Worm (Caenorhabditis elegans) whole organism, L4/young adult: Measurements from ENCODE around the gene T24F1.7.

ENCODE experiments used
- W03F9.2 ChIP-seq: fragments of 150-350 bp; optimal IDR thresholded peaks from 2 replicates; lab custom pipeline; 2014; ENCODE audit warnings: missing biosample characterization, missing genetic modification characterization
- dao-5 ChIP-seq: sonication (generic microtip); optimal IDR thresholded peaks from 2 replicates; lab custom pipeline; 2016; ENCODE audit warnings: missing genotype, missing genetic modification characterization, moderate library complexity, missing compliant biosample characterization
- him-1 ChIP-seq: sonication (generic microtip); optimal IDR thresholded peaks from 2 replicates; lab custom pipeline; 2016; ENCODE audit warnings: missing genotype, missing genetic modification reagents, missing genetic modification characterization, missing compliant biosample characterization

T24F1.7 gene

ce11 chrII:11351599-11351998 is 39.3 kb downstream of the T24F1.7 start, which contains the start of gene clh-2:
Gene clh-2 (plus strand): TSS chrII:11351899.
- TF ChIP-seq dao-5 (tag; lab: Kevin White, UChicago) = no peak
- no peak for TF ChIP-seq him-1
- TF ChIP-seq W03F9.2 (tag; lab: Kevin White, UChicago) = no peak

- TF ChIP-seq him-1 (no peak), dao-5 (tag; lab: Kevin White, UChicago) (no peak), W03F9.2 (tag; lab: Kevin White, UChicago) (no peak)
Measured at ce11 chrII:11353471-11353870, 41.1 kb downstream of the T24F1.7 start.

DNA sequence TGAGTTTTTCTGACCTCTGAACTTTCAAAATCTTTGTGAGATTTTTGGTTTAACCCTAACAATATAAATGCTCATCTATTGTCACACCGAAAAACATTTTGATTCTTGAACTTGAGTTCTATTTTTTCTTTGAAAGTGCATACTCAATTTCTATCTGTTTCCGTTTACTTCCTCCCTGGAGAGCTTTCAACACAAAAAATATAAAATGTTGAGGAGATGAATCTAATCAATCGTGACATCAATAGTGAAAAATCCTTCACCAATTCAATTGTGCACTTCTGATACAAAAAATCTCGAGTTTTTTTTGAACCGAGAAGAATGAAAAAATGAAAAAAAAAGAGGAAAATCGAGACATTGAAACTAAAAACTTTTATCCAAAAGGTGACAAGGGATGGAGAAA is 49.4 kb downstream of the T24F1.7 start:
- TF ChIP-seq him-1 (no peak), dao-5 (tag; lab: Kevin White, UChicago) (no peak), W03F9.2 (tag; lab: Kevin White, UChicago) (no peak)
